Worm (Caenorhabditis elegans): ENCODE data around the gene C24H11.1.
"Not testable (repeated sequence)": the region's sequence is repeated elsewhere in the genome, so short reads cannot be mapped to it uniquely, and the experiment has no call there.

Gene C24H11.1

ce11 chrIII:11787376-11787775, at the start of gene C24H11.1:
TSS of gene C24H11.1 (plus strand) at chrIII:11787676.
- TF ChIP-seq nhr-21, fos-1, elt-3 (tag; optimal IDR thresholded peaks at IDR 0.05): not testable (repeated sequence)

ce11 chrIII:11738482-11738881, 49.0 kb upstream of the C24H11.1 start:
- TF ChIP-seq sma-9 (GFP tag; optimal IDR thresholded peaks at IDR 0.05), result peak; percentile 70
- TF ChIP-seq sma-9 (tag; optimal IDR thresholded peaks at IDR 0.05), result no peak
- TF ChIP-seq nhr-10 (tag; optimal IDR thresholded peaks at IDR 0.05), result no peak
- no peak for TF ChIP-seq ztf-1 (GFP tag; conservative IDR thresholded peaks at IDR 0.05)
- peak; percentile 16 for TF ChIP-seq egl-27 (tag; optimal IDR thresholded peaks at IDR 0.05)
- no peak for TF ChIP-seq zag-1 (tag; optimal IDR thresholded peaks at IDR 0.05)
- no peak for TF ChIP-seq nhr-11 (tag; optimal IDR thresholded peaks at IDR 0.05)
- peak; percentile 33 for TF ChIP-seq mab-5 (tag; optimal IDR thresholded peaks at IDR 0.05)
- TF ChIP-seq nhr-77 (tag; optimal IDR thresholded peaks at IDR 0.05), result no peak
- TF ChIP-seq sma-3 (GFP tag; optimal IDR thresholded peaks at IDR 0.05), result no peak
- peak; percentile 21 for TF ChIP-seq ztf-4 (tag; optimal IDR thresholded peaks at IDR 0.05)
- TF ChIP-seq Y55F3AM.14 (GFP tag; optimal IDR thresholded peaks at IDR 0.05), result no peak
- TF ChIP-seq unc-55 (GFP tag; optimal IDR thresholded peaks at IDR 0.05), result peak; percentile 47
- no peak for TF ChIP-seq nhr-21 (tag; optimal IDR thresholded peaks at IDR 0.05)
- no peak for TF ChIP-seq ZK546.5 (tag; optimal IDR thresholded peaks at IDR 0.05)
- TF ChIP-seq nhr-12 (tag; optimal IDR thresholded peaks at IDR 0.05), result no peak
- TF ChIP-seq nhr-129 (tag; optimal IDR thresholded peaks at IDR 0.05), result peak; percentile 34
- TF ChIP-seq lin-39 (tag; optimal IDR thresholded peaks at IDR 0.05), result no peak
- TF ChIP-seq ceh-16 (tag; optimal IDR thresholded peaks at IDR 0.05), result no peak
- TF ChIP-seq elt-1 (tag; optimal IDR thresholded peaks at IDR 0.05), result no peak
- no peak for TF ChIP-seq ama-1 (optimal IDR thresholded peaks at IDR 0.05)
- TF ChIP-seq F13H6.1 (tag; optimal IDR thresholded peaks at IDR 0.05), result peak; percentile 54
- peak; percentile 27 for TF ChIP-seq lin-13 (GFP tag; optimal IDR thresholded peaks at IDR 0.05)
- TF ChIP-seq dmd-4 (tag; optimal IDR thresholded peaks at IDR 0.05), result no peak
- peak; percentile 14 for TF ChIP-seq fos-1 (tag; optimal IDR thresholded peaks at IDR 0.05)
- TF ChIP-seq ztf-11 (tag; optimal IDR thresholded peaks at IDR 0.05), result no peak
- TF ChIP-seq aly-2 (tag; optimal IDR thresholded peaks at IDR 0.05), result no peak
- TF ChIP-seq blmp-1 (tag; optimal IDR thresholded peaks at IDR 0.05; ENCODE audit: insufficient read depth), result peak; percentile 33
- peak; percentile 46 for TF ChIP-seq crh-2 (tag; optimal IDR thresholded peaks at IDR 0.05)
- no peak for TF ChIP-seq nhr-237 (tag; optimal IDR thresholded peaks at IDR 0.05)
- no peak for TF ChIP-seq elt-3 (tag; optimal IDR thresholded peaks at IDR 0.05)
- TF ChIP-seq snpc-4 (tag; optimal IDR thresholded peaks at IDR 0.05), result peak; percentile 1
- no peak for TF ChIP-seq nhr-23 (tag; optimal IDR thresholded peaks at IDR 0.05)
- no peak for TF ChIP-seq nhr-25 (tag; optimal IDR thresholded peaks at IDR 0.05)
- TF ChIP-seq unc-39 (tag; optimal IDR thresholded peaks at IDR 0.05), result no peak
- peak; percentile 90 for TF ChIP-seq sem-4 (tag; optimal IDR thresholded peaks at IDR 0.05)
- peak; percentile 13 for TF ChIP-seq gmeb-1 (tag; optimal IDR thresholded peaks at IDR 0.05)
- TF ChIP-seq peb-1 (tag; optimal IDR thresholded peaks at IDR 0.05), result no peak
- TF ChIP-seq unc-62 (GFP tag; optimal IDR thresholded peaks at IDR 0.05), result no peak
- no peak for TF ChIP-seq R02D3.7 (tag; optimal IDR thresholded peaks at IDR 0.05)
- no peak for TF ChIP-seq ceh-82 (tag; optimal IDR thresholded peaks at IDR 0.05)
- no peak for TF ChIP-seq alr-1 (tag; optimal IDR thresholded peaks at IDR 0.05)
- peak; percentile 37 for TF ChIP-seq C34F6.9 (tag; optimal IDR thresholded peaks at IDR 0.05)
- no peak for TF ChIP-seq skn-1 (tag; optimal IDR thresholded peaks at IDR 0.05)
- TF ChIP-seq mbf-1 (tag; optimal IDR thresholded peaks at IDR 0.05), result no peak
- no peak for TF ChIP-seq nhr-6 (tag; optimal IDR thresholded peaks at IDR 0.05)
- peak in 1 of 2 experiments; percentile 64 for TF ChIP-seq lsy-2 (tag; optimal IDR thresholded peaks at IDR 0.05)
- TF ChIP-seq mdl-1 (tag; optimal IDR thresholded peaks at IDR 0.05), result peak; percentile 12 to 27
